Worm (Caenorhabditis elegans) whole organism, L2 larva: ENCODE measurements around the gene fut-5.

Source experiments
- ZK546.5 ChIP-seq: sonication (generic microtip); optimal IDR thresholded peaks from 2 replicates; lab custom pipeline; 2017; ENCODE audit warnings: missing biosample characterization, missing genetic modification characterization
- dmd-4 ChIP-seq: sonication (generic microtip); optimal IDR thresholded peaks from 2 replicates; lab custom pipeline; 2017; ENCODE audit warnings: missing biosample characterization, missing genetic modification characterization
- elt-1 ChIP-seq: fragments of 150-350 bp; optimal IDR thresholded peaks from 2 replicates; lab custom pipeline; 2014; ENCODE audit warnings: missing biosample characterization, missing genetic modification characterization
- elt-3 ChIP-seq: sonication (generic microtip); optimal IDR thresholded peaks from 2 replicates; lab custom pipeline; 2017; ENCODE audit warnings: missing biosample characterization, missing genetic modification characterization
- fos-1 ChIP-seq: fragments of 150-350 bp; optimal IDR thresholded peaks from 2 replicates; lab custom pipeline; 2014; ENCODE audit warnings: missing biosample characterization, missing genetic modification characterization
- mbf-1 ChIP-seq: sonication (generic microtip); optimal IDR thresholded peaks from 2 replicates; lab custom pipeline; 2017; ENCODE audit warnings: missing biosample characterization, missing genetic modification characterization
- nhr-21 ChIP-seq: fragments of 150-350 bp; optimal IDR thresholded peaks from 2 replicates; lab custom pipeline; 2014; ENCODE audit warnings: missing biosample characterization, missing genetic modification characterization
- nhr-237 ChIP-seq: fragments of 150-350 bp; optimal IDR thresholded peaks from 2 replicates; lab custom pipeline; 2014; ENCODE audit warnings: missing biosample characterization, missing genetic modification characterization
- snpc-4 ChIP-seq: fragments of 150-350 bp; optimal IDR thresholded peaks from 2 replicates; lab custom pipeline; 2014; ENCODE audit warnings: missing biosample characterization, missing genetic modification characterization
- unc-39 ChIP-seq: fragments of 150-350 bp; optimal IDR thresholded peaks from 2 replicates; lab custom pipeline; 2014; ENCODE audit warnings: missing biosample characterization, missing genetic modification characterization
- unc-62 ChIP-seq: fragments of 150-350 bp; optimal IDR thresholded peaks from 2 replicates; lab custom pipeline; 2014; ENCODE audit warnings: missing biosample characterization, missing genetic modification reagents, missing genetic modification characterization

- TF ChIP-seq snpc-4 (tag; lab: Kevin White, UChicago) (no peak), unc-62 (GFP tag; lab: Kevin White, UChicago) (no peak), elt-3 (tag; lab: Kevin White, UChicago) (no peak), ZK546.5 (no peak), elt-1 (tag; lab: Kevin White, UChicago) (no peak), dmd-4 (no peak), fos-1 (no peak), nhr-21 (tag; lab: Kevin White, UChicago) (no peak), nhr-237 (tag; lab: Kevin White, UChicago) (no peak), unc-39 (no peak), mbf-1 (no peak)
Observed at ce11 chrII:4710813-4711212, 43.3 kb upstream of the fut-5 start.
